Fruit fly (Drosophila melanogaster): Measurements from ENCODE around the gene CG32262.

CG32262 gene

DNA sequence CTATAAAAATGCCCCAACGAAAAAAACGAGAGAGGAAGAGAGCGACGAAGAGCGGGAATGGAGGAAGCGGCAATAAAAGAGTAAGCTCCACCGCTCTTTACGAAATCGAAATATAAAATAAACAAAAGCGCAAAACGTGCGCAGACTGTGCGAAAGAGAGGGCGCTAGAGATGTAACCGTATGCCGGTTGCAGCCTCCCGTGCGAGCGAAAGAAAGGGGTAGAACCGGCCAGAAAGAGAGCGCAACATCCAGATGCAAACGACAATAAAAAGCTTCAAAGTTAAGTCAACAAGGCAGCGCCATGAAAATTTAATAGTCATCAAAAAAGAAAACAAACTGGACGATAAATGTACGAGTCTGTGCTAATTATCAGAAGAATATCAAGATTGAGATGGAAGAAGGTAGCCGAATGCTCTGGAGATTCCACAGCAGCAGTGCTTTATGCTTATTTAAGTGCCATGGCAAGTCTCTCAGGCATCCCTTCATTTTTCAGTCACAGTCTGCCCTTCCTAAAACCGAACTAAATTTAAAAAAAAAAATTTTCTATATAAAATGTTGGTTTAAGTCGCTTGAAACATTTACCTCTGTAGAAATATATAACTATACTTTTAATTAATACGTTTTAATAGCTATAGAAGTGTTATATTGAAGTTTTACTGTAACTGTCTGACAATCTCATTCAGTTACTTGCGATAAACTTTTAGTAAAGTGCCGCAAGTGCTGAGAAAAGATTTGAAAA lies 44.0 kb downstream of the CG32262 start (continued):
- no peak for TF ChIP-seq tll (GFP tag; optimal IDR thresholded peaks at IDR 0.05)
- TF ChIP-seq CG5953 (GFP tag; IDR thresholded peaks at IDR 0.05), result no peak
- peak; percentile 65 for TF ChIP-seq lilli (GFP tag; optimal IDR thresholded peaks at IDR 0.05)
- TF ChIP-seq tna (GFP tag; IDR thresholded peaks at IDR 0.05; ENCODE audit: partially characterized antibody), result no peak
- TF ChIP-seq twi (tag; optimal IDR thresholded peaks at IDR 0.05), result peak; percentile 50
- peak; percentile 49 for TF ChIP-seq grn (GFP tag; optimal IDR thresholded peaks at IDR 0.05)
- TF ChIP-seq gt (GFP tag; IDR thresholded peaks at IDR 0.05), result peak; percentile 9; the same call in 1 of the 2 replicates
- TF ChIP-seq kah (GFP tag; optimal IDR thresholded peaks at IDR 0.05), result no peak
- TF ChIP-seq jumu (GFP tag; optimal IDR thresholded peaks at IDR 0.05), result peak; percentile 25
- no peak for TF ChIP-seq CG6791 (GFP tag; IDR thresholded peaks at IDR 0.05; ENCODE audit: partially characterized antibody)
- TF ChIP-seq vvl (GFP tag; IDR thresholded peaks at IDR 0.05), result peak; percentile 82
- peak in 1 of 2 experiments; percentile 71 for TF ChIP-seq Hr78 (GFP tag; optimal IDR thresholded peaks at IDR 0.05)
- peak; percentile 62; the same call in 2 of the 3 replicates for TF ChIP-seq CG11560 (tag; IDR thresholded peaks at IDR 0.05)
- peak; percentile 41; the same call in 1 of the 2 replicates for TF ChIP-seq CG32767 (GFP tag; IDR thresholded peaks at IDR 0.05)
- TF ChIP-seq chinmo (GFP tag; IDR thresholded peaks at IDR 0.05; ENCODE audit: partially characterized antibody), result peak; percentile 93; the same call in 3 of the 4 replicates
- peak; percentile 41 for TF ChIP-seq CG11723 (GFP tag; optimal IDR thresholded peaks at IDR 0.05)
- no peak for TF ChIP-seq sc (optimal IDR thresholded peaks at IDR 0.05)
- peak; percentile 39 for TF ChIP-seq sc (GFP tag; optimal IDR thresholded peaks at IDR 0.05)
- no peak for TF ChIP-seq wek (GFP tag; optimal IDR thresholded peaks at IDR 0.05)
- peak; percentile 58 for TF ChIP-seq B-H2 (GFP tag; optimal IDR thresholded peaks at IDR 0.05)
- peak; percentile 83 for TF ChIP-seq nom (GFP tag; optimal IDR thresholded peaks at IDR 0.05)
- TF ChIP-seq Abd-B (GFP tag; optimal IDR thresholded peaks at IDR 0.05), result peak; percentile 70
- TF ChIP-seq HHEX (GFP tag; optimal IDR thresholded peaks at IDR 0.05), result peak; percentile 24
- peak; percentile 4 for TF ChIP-seq jing (GFP tag; optimal IDR thresholded peaks at IDR 0.05)
- TF ChIP-seq CG9876 (GFP tag; optimal IDR thresholded peaks at IDR 0.05), result no peak
- no peak for TF ChIP-seq HLH54F (GFP tag; optimal IDR thresholded peaks at IDR 0.05)
- no peak for TF ChIP-seq CG6175 (GFP tag; IDR thresholded peaks at IDR 0.05)
- peak; percentile 87; the same call in 2 of the 3 replicates for TF ChIP-seq CG34422 (GFP tag; IDR thresholded peaks at IDR 0.05)
- no peak for TF ChIP-seq ac (GFP tag; optimal IDR thresholded peaks at IDR 0.05)
- TF ChIP-seq lov (optimal IDR thresholded peaks at IDR 0.05), result no peak
- no peak for TF ChIP-seq lov (GFP tag; IDR thresholded peaks at IDR 0.05)
- peak; percentile 62 for TF ChIP-seq CG12155 (GFP tag; optimal IDR thresholded peaks at IDR 0.05)
- no peak for TF ChIP-seq ato (GFP tag; IDR thresholded peaks at IDR 0.05; ENCODE audit: partially characterized antibody)
- TF ChIP-seq az2 (GFP tag; optimal IDR thresholded peaks at IDR 0.05), result peak; percentile 56
- TF ChIP-seq sqz (GFP tag; optimal IDR thresholded peaks at IDR 0.05), result peak; percentile 51
- TF ChIP-seq eyg (GFP tag; optimal IDR thresholded peaks at IDR 0.05), result peak; percentile 45
- TF ChIP-seq sna (GFP tag; IDR thresholded peaks at IDR 0.05; ENCODE audit: partially characterized antibody), result no peak
- TF ChIP-seq CG9609 (GFP tag; optimal IDR thresholded peaks at IDR 0.05), result no peak
- peak; percentile 81 for TF ChIP-seq CG32532 (GFP tag; IDR thresholded peaks at IDR 0.05)
- TF ChIP-seq nmo (GFP tag; optimal IDR thresholded peaks at IDR 0.05), result peak; percentile 80
- peak; percentile 40 for TF ChIP-seq Ravus (GFP tag; IDR thresholded peaks at IDR 0.05)
- peak; percentile 82 for TF ChIP-seq fd3F (GFP tag; optimal IDR thresholded peaks at IDR 0.05)
- peak; percentile 52 for TF ChIP-seq Nf-YA (GFP tag; IDR thresholded peaks at IDR 0.05)
- peak; percentile 72 for TF ChIP-seq Awh (GFP tag; IDR thresholded peaks at IDR 0.05)
- TF ChIP-seq Myb (GFP tag; optimal IDR thresholded peaks at IDR 0.05), result no peak
- TF ChIP-seq Aef1 (GFP tag; IDR thresholded peaks at IDR 0.05), result peak; percentile 54
- peak; percentile 71 for TF ChIP-seq CG18619 (GFP tag; optimal IDR thresholded peaks at IDR 0.05)
- no peak for TF ChIP-seq knrl (GFP tag; IDR thresholded peaks at IDR 0.05; ENCODE audit: partially characterized antibody)
- TF ChIP-seq D19B (GFP tag; optimal IDR thresholded peaks at IDR 0.05), result peak; percentile 64
